Worm (Caenorhabditis elegans): ENCODE measurements around the gene sdz-1.
A peak's percentile ranks its signal among the peaks of the same experiment; 100 is the strongest.

sdz-1 gene

DNA sequence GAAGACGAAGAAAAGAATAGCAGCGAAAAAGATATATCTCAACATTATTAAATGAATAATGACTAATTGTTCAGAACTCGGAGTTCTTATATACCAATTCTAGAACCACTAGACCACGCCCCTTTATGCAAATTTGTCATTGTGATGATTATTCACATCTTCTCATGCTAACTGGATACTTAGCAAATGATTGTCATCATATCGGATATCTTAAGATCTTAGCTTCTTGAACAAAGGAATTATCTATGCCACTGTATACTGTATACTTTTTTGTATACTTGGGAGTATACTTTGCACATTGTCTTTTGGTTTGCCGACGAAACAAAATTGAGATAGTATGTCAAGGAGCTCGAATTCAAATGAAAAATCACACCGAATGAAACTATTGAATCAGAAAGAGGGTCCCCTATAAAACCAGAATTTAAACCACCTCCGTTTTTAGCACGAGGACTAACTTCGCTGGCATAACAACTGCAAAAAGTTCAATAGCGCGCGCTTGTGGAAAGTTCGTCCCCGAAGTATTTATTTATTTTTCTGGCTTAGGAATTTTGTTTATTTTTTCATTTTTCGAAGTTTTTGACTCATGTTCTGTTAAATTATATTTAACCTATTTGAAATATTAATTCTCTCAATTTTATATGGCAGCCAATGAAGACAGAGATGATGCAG, at the start of gene sdz-1, which contains the start of gene vps-33.1:
Gene sdz-1, minus strand, starts transcription at position 51 of the 669 bp plus-strand sequence.
Gene vps-33.1, plus strand, starts transcription at position 639 of the 669 bp plus-strand sequence.
- TF ChIP-seq aha-1 (tag; optimal IDR thresholded peaks at IDR 0.05) (no peak), unc-130 (tag; optimal IDR thresholded peaks at IDR 0.05) (peak; percentile 24), lin-13 (GFP tag; optimal IDR thresholded peaks at IDR 0.05) (no peak), rnt-1 (tag; optimal IDR thresholded peaks at IDR 0.05) (peak; percentile 91), lin-15B (tag; optimal IDR thresholded peaks at IDR 0.05) (peak; percentile 44), nhr-237 (tag; optimal IDR thresholded peaks at IDR 0.05) (no peak), egl-13 (tag; optimal IDR thresholded peaks at IDR 0.05) (peak; percentile 14), pax-3 (tag; optimal IDR thresholded peaks at IDR 0.05) (no peak), ceh-82 (tag; optimal IDR thresholded peaks at IDR 0.05) (peak in 2 of 3 experiments; percentile 7 to 63), aly-2 (tag; optimal IDR thresholded peaks at IDR 0.05) (no peak), ceh-63 (GFP tag; optimal IDR thresholded peaks at IDR 0.05) (no peak), tbx-2 (tag; optimal IDR thresholded peaks at IDR 0.05) (peak; percentile 55), mab-9 (GFP tag; IDR thresholded peaks at IDR 0.05) (no peak), isw-1 (GFP tag; IDR thresholded peaks at IDR 0.05) (peak; percentile 33), nhr-47 (tag; optimal IDR thresholded peaks at IDR 0.05) (peak; percentile 59), mdl-1 (tag; optimal IDR thresholded peaks at IDR 0.05) (peak in 1 of 2 experiments; percentile 58), efl-1 (optimal IDR thresholded peaks at IDR 0.05) (peak; percentile 73 to 89), efl-1 (GFP tag; optimal IDR thresholded peaks at IDR 0.05 in 1 of 2) (peak; percentile 90 to 98), elt-3 (tag; optimal IDR thresholded peaks at IDR 0.05) (peak in 2 of 6 experiments; percentile 1 to 36), skn-1 (tag; optimal IDR thresholded peaks at IDR 0.05) (peak; percentile 66), mef-2 (tag; optimal IDR thresholded peaks at IDR 0.05) (no peak), xbp-1 (tag; optimal IDR thresholded peaks at IDR 0.05) (peak; percentile 23), pqm-1 (tag; optimal IDR thresholded peaks at IDR 0.05) (no peak), egl-27 (tag; optimal IDR thresholded peaks at IDR 0.05) (no peak), dpl-1 (GFP tag; optimal IDR thresholded peaks at IDR 0.05) (peak; percentile 73 to 89 (median 83)), ztf-11 (tag; optimal IDR thresholded peaks at IDR 0.05) (peak in 1 of 2 experiments; percentile 58), sox-4 (tag; optimal IDR thresholded peaks at IDR 0.05) (no peak), unc-86 (tag; optimal IDR thresholded peaks at IDR 0.05) (no peak), nhr-85 (tag) (peak; percentile 63), lsy-2 (tag; optimal IDR thresholded peaks at IDR 0.05) (peak; percentile 42 to 86), blmp-1 (tag; optimal IDR thresholded peaks at IDR 0.05) (peak; percentile 63), nhr-77 (tag; optimal IDR thresholded peaks at IDR 0.05) (peak; percentile 3), snu-23 (GFP tag; optimal IDR thresholded peaks at IDR 0.05) (peak; percentile 52), fos-1 (tag; optimal IDR thresholded peaks at IDR 0.05) (no peak), nhr-71 (tag; optimal IDR thresholded peaks at IDR 0.05) (peak; percentile 61), lin-35 (GFP tag; optimal IDR thresholded peaks at IDR 0.05) (peak; percentile 91 to 94), nhr-12 (tag; optimal IDR thresholded peaks at IDR 0.05) (no peak), nhr-20 (tag; optimal IDR thresholded peaks at IDR 0.05) (peak; percentile 34), lin-14 (GFP tag; optimal IDR thresholded peaks at IDR 0.05) (peak; percentile 49), dsc-1 (tag; optimal IDR thresholded peaks at IDR 0.05) (peak; percentile 9), zip-4 (GFP tag; optimal IDR thresholded peaks at IDR 0.05) (no peak), nhr-90 (tag; optimal IDR thresholded peaks at IDR 0.05; ENCODE audit: poor library complexity) (peak; percentile 46), lir-3 (tag; optimal IDR thresholded peaks at IDR 0.05; ENCODE audit: poor library complexity) (peak; percentile 74), snpc-4 (tag; optimal IDR thresholded peaks at IDR 0.05) (peak; percentile 42), nhr-19 (GFP tag; conservative IDR thresholded peaks at IDR 0.05) (0 out of 2 replicates have a peak, but pooled peaks have one; percentile 17), fkh-4 (tag; optimal IDR thresholded peaks at IDR 0.05; ENCODE audit: borderline replicate concordance) (peak; percentile 10), vab-15 (tag; optimal IDR thresholded peaks at IDR 0.05) (no peak), ceh-90 (tag; optimal IDR thresholded peaks at IDR 0.05) (peak; percentile 78), C16A3.4 (tag; optimal IDR thresholded peaks at IDR 0.05) (peak; percentile 70), F16B12.6 (tag; optimal IDR thresholded peaks at IDR 0.05) (peak; percentile 49)
